Fruit fly (Drosophila melanogaster) whole organism, embryonic: Measurements from ENCODE around the gene CG3662.

Source experiments
- Adf1 ChIP-seq: fragments of 200-800 bp; sonication (Bioruptor generic); IDR thresholded peaks from 2 replicates; pipeline ENCODE4 v1.3.6; 2022; ENCODE audit warnings: missing biosample characterization, missing genetic modification characterization
- BEAF-32 ChIP-seq: fragments of 200-800 bp; sonication (Bioruptor generic); optimal IDR thresholded peaks from 3 replicates; lab custom pipeline; 2017; ENCODE audit warnings: missing biosample characterization, missing genetic modification characterization, mild to moderate bottlenecking, moderate library complexity, missing genetic modification reagents
- CG10431 ChIP-seq: fragments of 200-800 bp; sonication (Bioruptor generic); optimal IDR thresholded peaks from 3 replicates; lab custom pipeline; 2018; ENCODE audit warnings: missing biosample characterization, mild to moderate bottlenecking, missing genetic modification characterization
- CG12071 ChIP-seq: fragments of 200-800 bp; sonication (Bioruptor generic); optimal IDR thresholded peaks from 3 replicates; lab custom pipeline; 2018; ENCODE audit warnings: missing biosample characterization, mild to moderate bottlenecking, missing genetic modification characterization
- CG1233 ChIP-seq: fragments of 200-800 bp; sonication (Bioruptor generic); optimal IDR thresholded peaks from 4 replicates; lab custom pipeline; 2018; ENCODE audit warnings: missing biosample characterization, mild to moderate bottlenecking, missing genetic modification characterization
- CG15011 ChIP-seq: fragments of 200-800 bp; sonication (Bioruptor generic); optimal IDR thresholded peaks from 3 replicates; lab custom pipeline; 2018; ENCODE audit warnings: missing biosample characterization, mild to moderate bottlenecking, missing genetic modification characterization
- CG15696 ChIP-seq: fragments of 200-800 bp; sonication (Bioruptor generic); optimal IDR thresholded peaks from 2 replicates; lab custom pipeline; 2019; ENCODE audit warnings: missing biosample characterization, mild to moderate bottlenecking, missing genetic modification characterization, moderate library complexity
- CG17359 ChIP-seq: fragments of 200-800 bp; sonication (Bioruptor generic); optimal IDR thresholded peaks from 3 replicates; lab custom pipeline; 2018; ENCODE audit warnings: missing biosample characterization, mild to moderate bottlenecking, missing genetic modification characterization, moderate library complexity
- CG17802 ChIP-seq: fragments of 200-800 bp; sonication (Bioruptor generic); optimal IDR thresholded peaks from 2 replicates; lab custom pipeline; 2018; ENCODE audit warnings: missing biosample characterization, mild to moderate bottlenecking, missing genetic modification characterization, moderate library complexity
- CG17912 ChIP-seq: fragments of 200-800 bp; sonication (Bioruptor generic); optimal IDR thresholded peaks from 2 replicates; lab custom pipeline; 2018; ENCODE audit warnings: missing biosample characterization, mild to moderate bottlenecking, missing genetic modification characterization
- CG18599 ChIP-seq: fragments of 200-800 bp; sonication (Bioruptor generic); optimal IDR thresholded peaks from 3 replicates; lab custom pipeline; 2017; ENCODE audit warnings: missing biosample characterization, missing genetic modification characterization, mild to moderate bottlenecking, moderate library complexity, missing genetic modification reagents
- CG30431 ChIP-seq: fragments of 200-800 bp; sonication (Bioruptor generic); optimal IDR thresholded peaks from 2 replicates; lab custom pipeline; 2017; ENCODE audit warnings: missing biosample characterization, missing genetic modification characterization
- CG33557 ChIP-seq: fragments of 200-800 bp; sonication (Bioruptor generic); optimal IDR thresholded peaks from 2 replicates; lab custom pipeline; 2019; ENCODE audit warnings: missing biosample characterization, mild to moderate bottlenecking, missing genetic modification characterization, moderate library complexity
- CG3995 ChIP-seq: fragments of 200-800 bp; sonication (Bioruptor generic); optimal IDR thresholded peaks from 3 replicates; lab custom pipeline; 2016; ENCODE audit warnings: missing biosample characterization, missing genetic modification characterization
- CG4617 ChIP-seq: fragments of 200-800 bp; sonication (Bioruptor generic); optimal IDR thresholded peaks from 3 replicates; lab custom pipeline; 2016; ENCODE audit warnings: missing biosample characterization, missing genetic modification characterization, borderline replicate concordance
- CG6791 ChIP-seq: fragments of 200-800 bp; sonication (Bioruptor generic); IDR thresholded peaks from 3 replicates; pipeline ENCODE4 v1.3.6; 2022; ENCODE audit warnings: missing biosample characterization, missing genetic modification characterization; ENCODE audit not compliant: partially characterized antibody
- CG8388 ChIP-seq: fragments of 200-800 bp; sonication (Bioruptor generic); optimal IDR thresholded peaks from 2 replicates; lab custom pipeline; 2019; ENCODE audit warnings: missing biosample characterization, mild to moderate bottlenecking, missing genetic modification characterization, moderate library complexity
- CHES-1-like ChIP-seq: fragments of 200-800 bp; sonication (Bioruptor generic); optimal IDR thresholded peaks from 2 replicates; lab custom pipeline; 2016; ENCODE audit warnings: missing biosample characterization, missing genetic modification characterization
- Camta ChIP-seq: fragments of 200-800 bp; sonication (Bioruptor generic); optimal IDR thresholded peaks from 2 replicates; lab custom pipeline; 2016; ENCODE audit warnings: missing biosample characterization, missing genetic modification characterization
- Dbx ChIP-seq: fragments of 200-800 bp; sonication (Bioruptor generic); IDR thresholded peaks from 3 replicates; pipeline ENCODE4 v1.3.6; 2022; ENCODE audit warnings: missing biosample characterization, missing genetic modification characterization
- Ets97D ChIP-seq: fragments of 200-800 bp; sonication (Bioruptor generic); optimal IDR thresholded peaks from 3 replicates; lab custom pipeline; 2016; ENCODE audit warnings: missing biosample characterization, missing genetic modification characterization
- HLH4C ChIP-seq: fragments of 200-800 bp; sonication (Bioruptor generic); IDR thresholded peaks from 3 replicates; pipeline ENCODE4 v1.3.6; 2022; ENCODE audit warnings: missing biosample characterization, missing genetic modification characterization; ENCODE audit not compliant: partially characterized antibody
- Hey ChIP-seq: fragments of 200-800 bp; sonication (Bioruptor generic); optimal IDR thresholded peaks from 3 replicates; lab custom pipeline; 2018; ENCODE audit warnings: missing biosample characterization, mild to moderate bottlenecking, missing genetic modification characterization
- Jarid2 ChIP-seq: fragments of 200-800 bp; sonication (Bioruptor generic); optimal IDR thresholded peaks from 3 replicates; lab custom pipeline; 2017; ENCODE audit warnings: mild to moderate bottlenecking, missing biosample characterization, missing genetic modification reagents, missing genetic modification characterization
- MESR4 ChIP-seq: fragments of 200-800 bp; sonication (Bioruptor generic); optimal IDR thresholded peaks from 2 replicates; lab custom pipeline; 2018; ENCODE audit warnings: missing biosample characterization, mild to moderate bottlenecking, missing genetic modification characterization, moderate library complexity
- Mrtf ChIP-seq: fragments of 200-800 bp; sonication (Bioruptor generic); IDR thresholded peaks from 3 replicates; pipeline ENCODE4 v1.3.6; 2022; ENCODE audit warnings: missing biosample characterization, missing genetic modification characterization
- Myb ChIP-seq: fragments of 200-800 bp; sonication (Bioruptor generic); optimal IDR thresholded peaks from 2 replicates; lab custom pipeline; 2016; ENCODE audit warnings: missing biosample characterization, missing genetic modification characterization
- Oli ChIP-seq: fragments of 200-800 bp; sonication (Bioruptor generic); optimal IDR thresholded peaks from 2 replicates; lab custom pipeline; 2018; ENCODE audit warnings: missing biosample characterization, mild to moderate bottlenecking, missing genetic modification characterization, moderate library complexity
- Sox102F ChIP-seq: fragments of 200-800 bp; sonication (Bioruptor generic); optimal IDR thresholded peaks from 2 replicates; lab custom pipeline; 2018; ENCODE audit warnings: missing biosample characterization, mild to moderate bottlenecking, missing genetic modification characterization, moderate library complexity
- Trl ChIP-seq, 3 experiments: fragments of >200 bp in 2 of 3; fragments of 200-800 bp in 1 of 3; sonication (Bioruptor generic) in 1 of 3; optimal IDR thresholded peaks; 2 replicates in 1 of 3; 3 replicates in 2 of 3; lab custom pipeline; 2016 to 2017; ENCODE audit warnings: missing biosample characterization in 1 of 3, missing genetic modification characterization in 1 of 3
- YL-1 ChIP-seq: fragments of 200-800 bp; sonication (Bioruptor generic); optimal IDR thresholded peaks from 3 replicates; lab custom pipeline; 2017; ENCODE audit warnings: missing biosample characterization, mild to moderate bottlenecking, missing genetic modification characterization
- ab ChIP-seq: fragments of 200-800 bp; sonication (Bioruptor generic); optimal IDR thresholded peaks from 2 replicates; lab custom pipeline; 2016; ENCODE audit warnings: missing biosample characterization, missing genetic modification characterization
- al ChIP-seq: fragments of 200-800 bp; sonication (Bioruptor generic); IDR thresholded peaks from 2 replicates; pipeline ENCODE4 v1.3.6; 2022; ENCODE audit warnings: missing biosample characterization, missing genetic modification characterization
- amos ChIP-seq: fragments of 200-800 bp; sonication (Bioruptor generic); IDR thresholded peaks from 2 replicates; pipeline ENCODE4 v1.3.6; 2022; ENCODE audit warnings: missing biosample characterization, missing genetic modification characterization; ENCODE audit not compliant: partially characterized antibody
- ap ChIP-seq: fragments of 200-800 bp; sonication (Bioruptor generic); IDR thresholded peaks from 2 replicates; pipeline ENCODE4 v1.3.6; 2022; ENCODE audit warnings: missing biosample characterization, missing genetic modification characterization
- bowl ChIP-seq: fragments of 200-800 bp; sonication (Bioruptor generic); IDR thresholded peaks from 2 replicates; pipeline ENCODE4 v1.3.6; 2022; ENCODE audit warnings: missing biosample characterization, missing genetic modification characterization
- da ChIP-seq: fragments of 200-800 bp; sonication (Bioruptor generic); optimal IDR thresholded peaks from 2 replicates; lab custom pipeline; 2016; ENCODE audit warnings: missing biosample characterization, missing genetic modification characterization
- hb ChIP-seq: fragments of 200-800 bp; sonication (Bioruptor generic); IDR thresholded peaks from 3 replicates; pipeline ENCODE4 v1.3.6; 2022; ENCODE audit warnings: missing biosample characterization, missing genetic modification characterization; ENCODE audit not compliant: partially characterized antibody
- her ChIP-seq: fragments of 200-800 bp; sonication (Bioruptor generic); optimal IDR thresholded peaks from 2 replicates; lab custom pipeline; 2016; ENCODE audit warnings: missing biosample characterization, missing genetic modification characterization
- luna ChIP-seq: fragments of 200-800 bp; sonication (Bioruptor generic); optimal IDR thresholded peaks from 2 replicates; lab custom pipeline; 2016; ENCODE audit warnings: missing biosample characterization, missing genetic modification characterization
- nom ChIP-seq: fragments of 200-800 bp; sonication (Bioruptor generic); optimal IDR thresholded peaks from 2 replicates; lab custom pipeline; 2017; ENCODE audit warnings: missing biosample characterization, missing genetic modification characterization, mild to moderate bottlenecking, moderate library complexity, missing genetic modification reagents
- oc ChIP-seq: fragments of 200-800 bp; sonication (Bioruptor generic); optimal IDR thresholded peaks from 2 replicates; lab custom pipeline; 2018; ENCODE audit warnings: missing biosample characterization, mild to moderate bottlenecking, missing genetic modification characterization, moderate library complexity
- org-1 ChIP-seq: fragments of 200-800 bp; sonication (Bioruptor generic); optimal IDR thresholded peaks from 2 replicates; lab custom pipeline; 2017; ENCODE audit warnings: missing biosample characterization, missing genetic modification characterization
- p53 ChIP-seq: fragments of 200-800 bp; sonication (Bioruptor generic); optimal IDR thresholded peaks from 2 replicates; lab custom pipeline; 2016; ENCODE audit warnings: missing biosample characterization, missing genetic modification characterization
- pnt ChIP-seq: fragments of 200-800 bp; sonication (Bioruptor generic); optimal IDR thresholded peaks from 3 replicates; lab custom pipeline; 2016; ENCODE audit warnings: missing biosample characterization, missing genetic modification characterization
- ranshi ChIP-seq: fragments of 200-800 bp; sonication (Bioruptor generic); IDR thresholded peaks from 2 replicates; pipeline ENCODE4 v1.3.6; 2022; ENCODE audit warnings: missing biosample characterization, missing genetic modification characterization
- tin ChIP-seq: fragments of 200-800 bp; sonication (Bioruptor generic); optimal IDR thresholded peaks from 3 replicates; lab custom pipeline; 2016; ENCODE audit warnings: missing biosample characterization, missing genetic modification characterization
- vfl ChIP-seq: fragments of 200-800 bp; sonication (Bioruptor generic); optimal IDR thresholded peaks from 2 replicates; lab custom pipeline; 2016; ENCODE audit warnings: missing biosample characterization, missing genetic modification characterization

Gene CG3662

dm6 chr2L:827516-828362 lies 6.7 kb downstream of the CG3662 start (continued):
- TF ChIP-seq MESR4, result no peak
- peak; percentile 24 for TF ChIP-seq CG10431 (GFP tag; lab: Kevin White, UChicago)
- no peak for TF ChIP-seq CG17912 (GFP tag; lab: Kevin White, UChicago)
- TF ChIP-seq HLH4C, result no peak
- no peak for TF ChIP-seq da (GFP tag; lab: Kevin White, UChicago)
- TF ChIP-seq Hey (tag; lab: Kevin White, UChicago), result no peak
- no peak for TF ChIP-seq CG12071
- TF ChIP-seq Adf1 (GFP tag; lab: Robert Waterston, UW), result no peak
- no peak for TF ChIP-seq her
- peak; percentile 15 for TF ChIP-seq tin (GFP tag; lab: Kevin White, UChicago)
- TF ChIP-seq CG15696 (tag; lab: Kevin White, UChicago), result peak; percentile 19
- no peak for TF ChIP-seq ap (GFP tag; lab: Robert Waterston, UW)
- no peak for TF ChIP-seq amos (GFP tag; lab: Robert Waterston, UW)
- peak; percentile 16 for TF ChIP-seq CG17802
- TF ChIP-seq Oli (tag; lab: Kevin White, UChicago), result peak; percentile 54
- TF ChIP-seq Myb (GFP tag; lab: Kevin White, UChicago), result no peak
- no peak for TF ChIP-seq hb (GFP tag; lab: Robert Waterston, UW)
- no peak for TF ChIP-seq Dbx (GFP tag; lab: Robert Waterston, UW)
- TF ChIP-seq CG1233, result no peak
- no peak for TF ChIP-seq Ets97D (GFP tag; lab: Kevin White, UChicago)
- TF ChIP-seq YL-1 (GFP tag; lab: Kevin White, UChicago), result no peak
- TF ChIP-seq ranshi, result no peak
- no peak for TF ChIP-seq CG6791 (GFP tag; lab: Robert Waterston, UW)
- TF ChIP-seq CG33557 (GFP tag; lab: Kevin White, UChicago), result peak; percentile 55
- TF ChIP-seq ab (GFP tag; lab: Kevin White, UChicago), result no peak
- TF ChIP-seq CG4617 (GFP tag; lab: Kevin White, UChicago), result no peak
- TF ChIP-seq Mrtf (GFP tag; lab: Robert Waterston, UW), result no peak
- no peak for TF ChIP-seq p53 (GFP tag; lab: Kevin White, UChicago)
- TF ChIP-seq oc (tag; lab: Kevin White, UChicago), result peak; percentile 57
- TF ChIP-seq org-1 (GFP tag; lab: Kevin White, UChicago), result peak; percentile 46
- peak; percentile 23 for TF ChIP-seq CG8388 (GFP tag; lab: Kevin White, UChicago)
- no peak for TF ChIP-seq bowl (GFP tag; lab: Robert Waterston, UW)
- TF ChIP-seq vfl (GFP tag; lab: Kevin White, UChicago), result no peak
- TF ChIP-seq nom, result no peak
- no peak for TF ChIP-seq CHES-1-like (GFP tag; lab: Kevin White, UChicago)
- peak; percentile 6 for TF ChIP-seq CG30431 (GFP tag; lab: Kevin White, UChicago)
- no peak for TF ChIP-seq BEAF-32
- TF ChIP-seq Trl (optimal IDR thresholded peaks at IDR 0.05; lab: Kevin White, UChicago), result no peak
- no peak for TF ChIP-seq Trl (GFP tag; optimal IDR thresholded peaks at IDR 0.05; lab: Kevin White, UChicago)
- TF ChIP-seq CG3995 (GFP tag; lab: Kevin White, UChicago), result no peak
- no peak for TF ChIP-seq CG18599 (GFP tag; lab: Kevin White, UChicago)
- no peak for TF ChIP-seq luna (GFP tag; lab: Kevin White, UChicago)
- TF ChIP-seq Sox102F (GFP tag; lab: Kevin White, UChicago), result peak; percentile 90
- TF ChIP-seq CG17359 (tag; lab: Kevin White, UChicago), result peak; percentile 25
- no peak for TF ChIP-seq CG15011 (GFP tag; lab: Kevin White, UChicago)
- no peak for TF ChIP-seq pnt (GFP tag; lab: Kevin White, UChicago)
- no peak for TF ChIP-seq Jarid2
- no peak for TF ChIP-seq al (GFP tag; lab: Robert Waterston, UW)
- no peak for TF ChIP-seq Camta (GFP tag; lab: Kevin White, UChicago)
